Fruit fly (Drosophila melanogaster): ENCODE measurements around the gene OXA1L.

OXA1L gene

dm6 chr3L:10857515-10858023 lies 28.7 kb downstream of the OXA1L start (continued):
- TF ChIP-seq CG30403 (GFP tag; optimal IDR thresholded peaks at IDR 0.05) (no peak), scrt (GFP tag; optimal IDR thresholded peaks at IDR 0.05) (peak; percentile 42), Abd-B (GFP tag; optimal IDR thresholded peaks at IDR 0.05) (no peak), Atf3 (GFP tag; optimal IDR thresholded peaks at IDR 0.05) (no peak), Nf-YC (tag; optimal IDR thresholded peaks at IDR 0.05) (peak; percentile 41), lbe (GFP tag; optimal IDR thresholded peaks at IDR 0.05) (peak; percentile 65), Kr (GFP tag; optimal IDR thresholded peaks at IDR 0.05) (peak; percentile 70), CG15479 (GFP tag; optimal IDR thresholded peaks at IDR 0.05) (peak; percentile 16), dmrt11E (tag; optimal IDR thresholded peaks at IDR 0.05) (no peak), grau (tag; optimal IDR thresholded peaks at IDR 0.05) (peak; percentile 54), Mad (GFP tag; optimal IDR thresholded peaks at IDR 0.05) (peak; percentile 34), CG6683 (GFP tag; optimal IDR thresholded peaks at IDR 0.05) (no peak), CG8388 (GFP tag; optimal IDR thresholded peaks at IDR 0.05) (peak; percentile 5), CG17385 (GFP tag; optimal IDR thresholded peaks at IDR 0.05) (peak; percentile 56), mld (GFP tag; IDR thresholded peaks at IDR 0.05; ENCODE audit: partially characterized antibody) (no peak), CG4424 (GFP tag; optimal IDR thresholded peaks at IDR 0.05) (peak; percentile 100), CG18011 (GFP tag; optimal IDR thresholded peaks at IDR 0.05) (no peak), pzg (GFP tag; optimal IDR thresholded peaks at IDR 0.05) (no peak), h (optimal IDR thresholded peaks at IDR 0.05) (no peak), Myb (GFP tag; optimal IDR thresholded peaks at IDR 0.05) (peak; percentile 11), CG10565 (GFP tag; optimal IDR thresholded peaks at IDR 0.05) (no peak), CG12942 (GFP tag; optimal IDR thresholded peaks at IDR 0.05) (no peak), C15 (GFP tag; IDR thresholded peaks at IDR 0.05) (0 out of 3 replicates have a peak, but pooled peaks have one; percentile 16), D19B (GFP tag; optimal IDR thresholded peaks at IDR 0.05) (no peak), lilli (GFP tag; optimal IDR thresholded peaks at IDR 0.05) (peak; percentile 33), sr (GFP tag; IDR thresholded peaks at IDR 0.05) (peak; percentile 70), CG17802 (tag; optimal IDR thresholded peaks at IDR 0.05) (no peak), wor (GFP tag; IDR thresholded peaks at IDR 0.05) (no peak), inv (GFP tag; IDR thresholded peaks at IDR 0.05; ENCODE audit: partially characterized antibody) (peak; percentile 40; the same call in 1 of the 2 replicates), CG8924 (tag; optimal IDR thresholded peaks at IDR 0.05) (peak; percentile 62), zen (tag; optimal IDR thresholded peaks at IDR 0.05) (peak; percentile 32), bab2 (GFP tag; optimal IDR thresholded peaks at IDR 0.05) (peak; percentile 42), zfh1 (GFP tag; IDR thresholded peaks at IDR 0.05) (peak; percentile 77), bowl (GFP tag; IDR thresholded peaks at IDR 0.05) (no peak), luna (GFP tag; optimal IDR thresholded peaks at IDR 0.05) (no peak), ci (GFP tag; IDR thresholded peaks at IDR 0.05) (peak; percentile 84), CG13775 (GFP tag; optimal IDR thresholded peaks at IDR 0.05) (no peak), fd102C (GFP tag; optimal IDR thresholded peaks at IDR 0.05) (peak; percentile 33), Dip2 (GFP tag; IDR thresholded peaks at IDR 0.05) (no peak), Opbp (GFP tag; IDR thresholded peaks at IDR 0.05; ENCODE audit: partially characterized antibody) (peak; percentile 71), ftz-f1 (GFP tag; optimal IDR thresholded peaks at IDR 0.05) (peak; percentile 64), ken (GFP tag; IDR thresholded peaks at IDR 0.05) (peak; percentile 74; the same call in 2 of the 3 replicates), chif (GFP tag; optimal IDR thresholded peaks at IDR 0.05) (peak in 1 of 2 experiments; percentile 45), eve (GFP tag; optimal IDR thresholded peaks at IDR 0.05) (no peak), CG4360 (GFP tag; IDR thresholded peaks at IDR 0.05) (peak; percentile 71), p53 (GFP tag; optimal IDR thresholded peaks at IDR 0.05) (no peak), Doc3 (GFP tag; IDR thresholded peaks at IDR 0.05; ENCODE audit: partially characterized antibody) (no peak), CG7357 (GFP tag; IDR thresholded peaks at IDR 0.05) (no peak), sqz (GFP tag; optimal IDR thresholded peaks at IDR 0.05) (peak; percentile 39), CG1647 (GFP tag; optimal IDR thresholded peaks at IDR 0.05) (peak; percentile 36), CG15073 (GFP tag; optimal IDR thresholded peaks at IDR 0.05) (no peak)
